Fruit fly (Drosophila melanogaster) whole organism, prepupa: ENCODE data around the gene CG17104.

Experiments
- Blimp-1 ChIP-seq: fragments of 200-800 bp; sonication (Bioruptor generic); optimal IDR thresholded peaks from 3 replicates; lab custom pipeline; 2017; ENCODE audit warnings: missing biosample characterization, missing genetic modification characterization, mild to moderate bottlenecking, moderate library complexity, missing genetic modification reagents
- CG10669 ChIP-seq: fragments of 200-800 bp; sonication (Bioruptor generic); optimal IDR thresholded peaks from 3 replicates; lab custom pipeline; 2018; ENCODE audit warnings: missing biosample characterization, mild to moderate bottlenecking, missing genetic modification characterization, moderate library complexity
- CG11294 ChIP-seq: fragments of 200-800 bp; sonication (Bioruptor generic); IDR thresholded peaks from 2 replicates; pipeline ENCODE4 v1.3.6; 2022; ENCODE audit warnings: missing biosample characterization, missing genetic modification characterization
- CG11902 ChIP-seq: fragments of 200-800 bp; sonication (Bioruptor generic); optimal IDR thresholded peaks from 3 replicates; lab custom pipeline; 2016; ENCODE audit warnings: missing biosample characterization, missing genetic modification characterization
- CG15336 ChIP-seq: fragments of 200-800 bp; sonication (Bioruptor generic); IDR thresholded peaks from 2 replicates; pipeline ENCODE4 v1.3.6; 2022; ENCODE audit warnings: missing biosample characterization, missing genetic modification characterization
- CG1621 ChIP-seq: fragments of 200-800 bp; sonication (Bioruptor generic); optimal IDR thresholded peaks from 3 replicates; lab custom pipeline; 2018; ENCODE audit warnings: missing biosample characterization, mild to moderate bottlenecking, missing genetic modification characterization
- CG16779 ChIP-seq: fragments of 200-800 bp; sonication (Bioruptor generic); optimal IDR thresholded peaks from 3 replicates; lab custom pipeline; 2017; ENCODE audit warnings: missing biosample characterization, mild to moderate bottlenecking, missing genetic modification characterization
- CG3032 ChIP-seq: fragments of 200-800 bp; optimal IDR thresholded peaks from 2 replicates; lab custom pipeline; 2019; ENCODE audit warnings: missing biosample characterization, mild to moderate bottlenecking, missing genetic modification characterization, moderate library complexity
- CG32006 ChIP-seq: fragments of 200-800 bp; sonication (Bioruptor generic); optimal IDR thresholded peaks from 3 replicates; lab custom pipeline; 2017; ENCODE audit warnings: missing biosample characterization, mild to moderate bottlenecking, missing genetic modification characterization
- CG34406 ChIP-seq: fragments of 200-800 bp; sonication (Bioruptor generic); optimal IDR thresholded peaks from 3 replicates; lab custom pipeline; 2016; ENCODE audit warnings: missing biosample characterization, missing genetic modification characterization
- CG3919 ChIP-seq: fragments of 200-800 bp; sonication (Bioruptor generic); optimal IDR thresholded peaks from 3 replicates; lab custom pipeline; 2016; ENCODE audit warnings: missing biosample characterization, missing genetic modification characterization
- CG4318 ChIP-seq: fragments of 200-800 bp; sonication (Bioruptor generic); optimal IDR thresholded peaks from 3 replicates; lab custom pipeline; 2017; ENCODE audit warnings: missing biosample characterization, mild to moderate bottlenecking, missing genetic modification characterization
- CG6163 ChIP-seq: fragments of 200-800 bp; sonication (Bioruptor generic); IDR thresholded peaks from 3 replicates; pipeline ENCODE4 v1.3.6; 2022; ENCODE audit warnings: missing biosample characterization, missing genetic modification characterization
- CG6276 ChIP-seq: fragments of 200-800 bp; sonication (Bioruptor generic); optimal IDR thresholded peaks from 2 replicates; lab custom pipeline; 2017; ENCODE audit warnings: missing biosample characterization, mild to moderate bottlenecking, missing genetic modification characterization
- CG6792 ChIP-seq: fragments of 200-800 bp; sonication (Bioruptor generic); optimal IDR thresholded peaks from 3 replicates; lab custom pipeline; 2016; ENCODE audit warnings: missing biosample characterization, missing genetic modification characterization
- CG7368 ChIP-seq: fragments of 200-800 bp; sonication (Bioruptor generic); optimal IDR thresholded peaks from 3 replicates; lab custom pipeline; 2016; ENCODE audit warnings: missing biosample characterization, missing genetic modification characterization
- CG8119 ChIP-seq: fragments of 200-800 bp; sonication (Bioruptor generic); IDR thresholded peaks from 3 replicates; pipeline ENCODE4 v1.3.6; 2022; ENCODE audit warnings: missing biosample characterization, missing genetic modification characterization
- CG8319 ChIP-seq: fragments of 200-800 bp; sonication (Bioruptor generic); optimal IDR thresholded peaks from 3 replicates; lab custom pipeline; 2016; ENCODE audit warnings: missing biosample characterization, missing genetic modification characterization
- Eip78C ChIP-seq: fragments of 200-800 bp; sonication (Bioruptor generic); peaks from one replicate; lab custom pipeline; 2016; ENCODE audit warnings: missing biosample characterization, missing genetic modification characterization
- Ets21C ChIP-seq: fragments of 200-800 bp; sonication (Bioruptor generic); optimal IDR thresholded peaks from 3 replicates; lab custom pipeline; 2016; ENCODE audit warnings: missing biosample characterization, missing genetic modification characterization
- Gug ChIP-seq: fragments of 200-800 bp; sonication (Bioruptor generic); IDR thresholded peaks from 2 replicates; pipeline ENCODE4 v1.3.6; 2022; ENCODE audit warnings: missing biosample characterization, missing genetic modification characterization
- Hr38 ChIP-seq: sonication (Bioruptor generic); optimal IDR thresholded peaks from 2 replicates; lab custom pipeline; 2016; ENCODE audit warnings: missing biosample characterization, missing genetic modification characterization
- Hr39 ChIP-seq: fragments of 200-800 bp; sonication (Bioruptor generic); optimal IDR thresholded peaks from 2 replicates; lab custom pipeline; 2016; ENCODE audit warnings: missing biosample characterization, missing genetic modification characterization
- Hr4 ChIP-seq: fragments of 200-800 bp; sonication (Bioruptor generic); optimal IDR thresholded peaks from 3 replicates; lab custom pipeline; 2016; ENCODE audit warnings: missing biosample characterization, missing genetic modification characterization
- Lpt ChIP-seq: fragments of 200-800 bp; sonication (Bioruptor generic); optimal IDR thresholded peaks from 3 replicates; lab custom pipeline; 2016; ENCODE audit warnings: missing biosample characterization, missing genetic modification characterization
- achi ChIP-seq: fragments of 200-800 bp; sonication (Bioruptor generic); optimal IDR thresholded peaks from 3 replicates; lab custom pipeline; 2016; ENCODE audit warnings: missing biosample characterization, missing genetic modification characterization
- acj6 ChIP-seq: fragments of 200-800 bp; sonication (Bioruptor generic); optimal IDR thresholded peaks from 3 replicates; lab custom pipeline; 2016; ENCODE audit warnings: missing biosample characterization, missing genetic modification characterization
- dsx ChIP-seq: fragments of 200-800 bp; optimal IDR thresholded peaks from 3 replicates; lab custom pipeline; 2019; ENCODE audit warnings: missing biosample characterization, mild to moderate bottlenecking, missing genetic modification characterization, moderate library complexity; ENCODE audit not compliant: poor library complexity, severe bottlenecking
- eg ChIP-seq: fragments of 200-800 bp; sonication (Bioruptor generic); IDR thresholded peaks from 3 replicates; pipeline ENCODE4 v1.3.6; 2022; ENCODE audit warnings: missing biosample characterization, missing genetic modification characterization
- esn ChIP-seq: fragments of 200-800 bp; sonication (Bioruptor generic); optimal IDR thresholded peaks from 2 replicates; lab custom pipeline; 2016; ENCODE audit warnings: missing biosample characterization, mild to moderate bottlenecking, missing genetic modification characterization, moderate library complexity
- fd59A ChIP-seq: fragments of 200-800 bp; sonication (Bioruptor generic); optimal IDR thresholded peaks from 2 replicates; lab custom pipeline; 2017; ENCODE audit warnings: missing biosample characterization, mild to moderate bottlenecking, missing genetic modification characterization, missing genetic modification reagents
- fd85E ChIP-seq: fragments of 200-800 bp; sonication (Bioruptor generic); optimal IDR thresholded peaks from 3 replicates; lab custom pipeline; 2016; ENCODE audit warnings: missing biosample characterization, missing genetic modification characterization
- lz ChIP-seq: fragments of 200-800 bp; sonication (Bioruptor generic); optimal IDR thresholded peaks from 3 replicates; lab custom pipeline; 2016; ENCODE audit warnings: missing biosample characterization, missing genetic modification characterization
- net ChIP-seq: fragments of 200-800 bp; sonication (Bioruptor generic); optimal IDR thresholded peaks from 3 replicates; lab custom pipeline; 2016; ENCODE audit warnings: missing biosample characterization, missing genetic modification characterization
- salr ChIP-seq, 2 experiments: fragments of 200-800 bp; sonication (Bioruptor generic); optimal IDR thresholded peaks; 3 replicates each; lab custom pipeline; 2016 to 2018; ENCODE audit warnings: missing biosample characterization in 2 of 2, missing genetic modification characterization in 2 of 2, mild to moderate bottlenecking in 1 of 2
- ss ChIP-seq, 2 experiments: fragments of 200-800 bp; sonication (Bioruptor generic); optimal IDR thresholded peaks; 2 replicates in 1 of 2; 3 replicates in 1 of 2; lab custom pipeline; 2017 to 2018; ENCODE audit warnings: mild to moderate bottlenecking in 2 of 2, missing biosample characterization in 2 of 2, missing genetic modification characterization in 2 of 2, moderate library complexity in 1 of 2

CG17104 gene

DNA sequence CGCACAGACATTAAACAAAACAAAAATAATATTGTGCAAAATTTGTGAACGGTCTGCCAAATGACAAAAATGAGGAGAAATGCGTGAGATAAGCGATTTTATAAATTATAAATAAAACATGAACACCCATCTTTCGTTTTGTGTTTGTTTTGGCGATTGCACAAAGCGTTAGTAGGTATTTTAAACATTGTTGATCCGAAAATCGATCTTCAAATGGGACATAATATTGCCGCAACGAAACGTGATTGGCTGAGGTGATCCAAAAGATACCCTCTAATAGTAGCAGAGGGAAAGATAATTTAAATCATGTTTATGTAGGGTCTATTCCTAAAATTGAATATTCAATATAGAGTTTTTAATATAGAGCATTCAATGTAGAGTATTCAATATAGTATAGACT, 2.6 kb downstream of the CG17104 start (continued):
- TF ChIP-seq fd85E (no peak), CG34406 (no peak), Ets21C (GFP tag; lab: Kevin White, UChicago) (no peak), CG6163 (GFP tag; lab: Robert Waterston, UW) (0 out of 3 replicates have a peak, but pooled peaks have one; percentile 26), esn (GFP tag; lab: Kevin White, UChicago) (no peak), fd59A (GFP tag; lab: Kevin White, UChicago) (no peak), net (GFP tag; lab: Kevin White, UChicago) (no peak), dsx (GFP tag; lab: Kevin White, UChicago) (no peak), CG4318 (GFP tag; lab: Kevin White, UChicago) (no peak), lz (GFP tag; lab: Kevin White, UChicago) (no peak), Hr38 (no peak), CG32006 (peak; percentile 16), Gug (GFP tag; lab: Robert Waterston, UW) (no peak), CG7368 (GFP tag; lab: Kevin White, UChicago) (no peak), CG10669 (GFP tag; lab: Kevin White, UChicago) (no peak), CG11902 (GFP tag; lab: Kevin White, UChicago) (no peak), Eip78C (GFP tag; lab: Kevin White, UChicago) (peak; percentile 61), Hr39 (GFP tag; lab: Kevin White, UChicago) (no peak), CG8119 (GFP tag; lab: Robert Waterston, UW) (peak; percentile 31; the same call in 1 of the 3 replicates), Blimp-1 (GFP tag; lab: Kevin White, UChicago) (no peak)

DNA sequence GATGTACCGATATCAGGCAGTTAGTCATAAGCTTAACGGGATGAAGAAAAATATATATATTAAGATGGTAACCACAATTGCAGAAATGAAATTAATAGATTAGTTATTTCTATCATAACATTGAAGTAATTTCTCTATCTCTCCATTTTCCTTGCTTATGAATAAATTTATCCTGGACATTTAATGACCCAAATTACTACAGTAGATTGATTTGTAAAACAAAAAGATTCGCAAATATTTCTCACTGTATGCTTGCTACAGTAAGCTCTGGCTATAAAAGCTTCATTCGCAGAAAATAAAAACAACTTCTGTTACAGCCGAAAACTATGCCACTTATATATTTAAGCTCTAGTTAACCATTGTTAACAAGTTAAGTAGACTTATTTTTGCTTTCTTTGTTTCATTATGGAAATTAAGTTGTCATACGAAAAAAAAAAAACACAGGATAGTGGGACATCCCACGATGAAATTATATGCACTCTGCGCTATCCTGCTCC, 3.6 kb downstream of the CG17104 start, which contains the start of gene CG17105:
Gene CG17105, plus strand, starts transcription at position 447 of the 497 bp plus-strand sequence.
- TF ChIP-seq acj6 (GFP tag; lab: Kevin White, UChicago): peak; percentile 0
- peak; percentile 61 for TF ChIP-seq CG15336
- TF ChIP-seq Hr4 (GFP tag; lab: Kevin White, UChicago): peak; percentile 48
- no peak for TF ChIP-seq Lpt
- no peak for TF ChIP-seq Hr39 (GFP tag; lab: Kevin White, UChicago)
- no peak; the same call in 2 of the 3 replicates for TF ChIP-seq eg (GFP tag; lab: Robert Waterston, UW)
- peak; percentile 69 for TF ChIP-seq Eip78C (GFP tag; lab: Kevin White, UChicago)
- TF ChIP-seq CG1621 (tag; lab: Kevin White, UChicago): no peak
- 0 out of 3 replicates have a peak, but pooled peaks have one; percentile 18 for TF ChIP-seq CG8119 (GFP tag; lab: Robert Waterston, UW)
- TF ChIP-seq ss (GFP tag; optimal IDR thresholded peaks at IDR 0.05; lab: Kevin White, UChicago): no peak
- TF ChIP-seq CG32006: peak; percentile 29
- TF ChIP-seq CG3919 (GFP tag; lab: Kevin White, UChicago): peak; percentile 26
- no peak for TF ChIP-seq CG6276 (GFP tag; lab: Kevin White, UChicago)
- no peak for TF ChIP-seq CG11294 (GFP tag; lab: Robert Waterston, UW)

DNA sequence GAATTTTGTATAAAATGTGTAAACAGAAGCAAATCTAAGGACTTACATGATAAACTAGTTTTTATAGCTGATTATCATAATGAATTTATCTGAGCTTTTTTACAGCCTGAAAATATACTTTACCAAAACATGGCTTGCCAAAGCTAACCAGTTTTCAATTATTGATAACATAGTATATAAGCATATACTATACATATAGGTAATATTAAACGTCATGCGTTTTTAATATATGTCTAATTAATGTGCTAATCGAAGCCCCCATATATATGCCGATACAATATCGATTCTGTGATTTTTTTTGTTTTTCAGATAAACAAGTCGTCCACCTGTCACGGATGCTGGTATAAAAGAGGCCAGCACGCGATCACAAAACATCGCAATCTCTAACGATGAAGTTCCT, 4.6 kb downstream of the CG17104 start, which contains the start of gene CG17107:
Gene CG17107, plus strand, starts transcription at position 301 of the 400 bp plus-strand sequence.
- no peak for TF ChIP-seq CG6163 (GFP tag; lab: Robert Waterston, UW)
- TF ChIP-seq lz (GFP tag; lab: Kevin White, UChicago): no peak
- TF ChIP-seq achi (GFP tag; lab: Kevin White, UChicago): no peak
- TF ChIP-seq CG11902 (GFP tag; lab: Kevin White, UChicago): no peak
- no peak for TF ChIP-seq CG16779
- no peak for TF ChIP-seq salr (GFP tag; optimal IDR thresholded peaks at IDR 0.05; lab: Kevin White, UChicago)
- no peak for TF ChIP-seq CG8319 (GFP tag; lab: Kevin White, UChicago)
- TF ChIP-seq CG3032 (tag; lab: Kevin White, UChicago): no peak
- TF ChIP-seq Lpt: no peak
- no peak for TF ChIP-seq Gug (GFP tag; lab: Robert Waterston, UW)
- TF ChIP-seq CG10669 (GFP tag; lab: Kevin White, UChicago): no peak
- no peak for TF ChIP-seq CG6792
